Worm (Caenorhabditis elegans) whole organism, L3 larva: ENCODE results near the gene osm-8.

Source experiments
- aly-2 ChIP-seq: fragments of 150-350 bp; optimal IDR thresholded peaks from 2 replicates; lab custom pipeline; 2014; ENCODE audit warnings: missing biosample characterization, missing genetic modification characterization
- fos-1 ChIP-seq: fragments of 150-350 bp; optimal IDR thresholded peaks from 2 replicates; lab custom pipeline; 2014; ENCODE audit warnings: missing biosample characterization, missing genetic modification characterization
- nhr-76 ChIP-seq: fragments of 150-350 bp; sonication (generic microtip); optimal IDR thresholded peaks from 5 replicates; lab custom pipeline; 2014; ENCODE audit warnings: missing biosample characterization, missing genetic modification characterization
- nhr-77 ChIP-seq: fragments of 150-350 bp; optimal IDR thresholded peaks from 2 replicates; lab custom pipeline; 2014; ENCODE audit warnings: missing biosample characterization, missing genetic modification characterization
- pqm-1 ChIP-seq: fragments of 150-350 bp; optimal IDR thresholded peaks from 2 replicates; lab custom pipeline; 2017; ENCODE audit warnings: missing biosample characterization, missing genetic modification characterization, inconsistent platforms
- snpc-4 ChIP-seq: fragments of 150-350 bp; optimal IDR thresholded peaks from 2 replicates; lab custom pipeline; 2014; ENCODE audit warnings: missing biosample characterization, missing genetic modification characterization

DNA sequence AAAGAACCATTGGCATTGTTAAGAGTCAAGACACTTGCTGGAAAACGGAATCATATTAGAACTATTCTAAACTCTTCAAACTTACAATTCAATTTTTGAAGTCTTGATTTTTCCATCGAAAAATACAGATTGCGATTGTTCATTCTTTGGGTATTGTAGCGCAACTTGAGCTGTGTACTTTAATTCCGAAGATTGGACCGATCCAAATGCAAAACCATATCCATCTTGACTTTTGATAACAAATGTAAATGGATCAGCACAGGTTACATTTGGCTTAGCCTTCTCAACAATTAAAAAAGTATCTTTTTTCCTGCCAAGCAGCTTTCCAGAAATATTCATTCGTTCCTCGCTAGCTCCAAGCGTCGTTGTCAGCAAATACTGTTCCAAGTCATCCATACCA, 44.4 kb downstream of the osm-8 start:
- TF ChIP-seq snpc-4 (no peak), nhr-76 (tag; lab: Kevin White, UChicago) (no peak), aly-2 (no peak), pqm-1 (tag; lab: Kevin White, UChicago) (no peak), nhr-77 (tag; lab: Kevin White, UChicago) (no peak), fos-1 (tag; lab: Kevin White, UChicago) (no peak)
